Worm (Caenorhabditis elegans) whole organism, L2 larva: ENCODE measurements around the gene spp-3.

Experiments used
- C34F6.9 ChIP-seq: fragments of 150-350 bp; optimal IDR thresholded peaks from 2 replicates; lab custom pipeline; 2014; ENCODE audit warnings: missing biosample characterization, missing genetic modification characterization
- F13H6.1 ChIP-seq: sonication (generic microtip); optimal IDR thresholded peaks from 2 replicates; lab custom pipeline; 2016; ENCODE audit warnings: missing genetic modification characterization, missing compliant biosample characterization
- R02D3.7 ChIP-seq: fragments of 150-350 bp; optimal IDR thresholded peaks from 2 replicates; lab custom pipeline; 2014; ENCODE audit warnings: missing biosample characterization, missing genetic modification characterization
- Y55F3AM.14 ChIP-seq: fragments of 200-800 bp; sonication (Bioruptor generic); optimal IDR thresholded peaks from 2 replicates; lab custom pipeline; 2018; ENCODE audit warnings: mild to moderate bottlenecking, missing genetic modification characterization, missing compliant biosample characterization
- ZK546.5 ChIP-seq: sonication (generic microtip); optimal IDR thresholded peaks from 2 replicates; lab custom pipeline; 2017; ENCODE audit warnings: missing biosample characterization, missing genetic modification characterization
- alr-1 ChIP-seq: fragments of 150-350 bp; optimal IDR thresholded peaks from 2 replicates; lab custom pipeline; 2014; ENCODE audit warnings: missing biosample characterization, missing genetic modification characterization
- aly-2 ChIP-seq: fragments of 150-350 bp; optimal IDR thresholded peaks from 2 replicates; lab custom pipeline; 2014; ENCODE audit warnings: missing biosample characterization, missing genetic modification characterization
- ama-1 ChIP-seq: fragments of 150-350 bp; optimal IDR thresholded peaks from 2 replicates; lab custom pipeline; 2018; ENCODE audit warnings: inconsistent platforms
- blmp-1 ChIP-seq: sonication (generic microtip); optimal IDR thresholded peaks from 2 replicates; lab custom pipeline; 2017; ENCODE audit warnings: missing genetic modification characterization, mild to moderate bottlenecking, missing compliant biosample characterization, antibody characterized with exemption, moderate library complexity; ENCODE audit not compliant: insufficient read depth
- ceh-16 ChIP-seq: fragments of 150-350 bp; optimal IDR thresholded peaks from 2 replicates; lab custom pipeline; 2014; ENCODE audit warnings: missing biosample characterization, missing genetic modification characterization
- ceh-82 ChIP-seq: fragments of 150-350 bp; optimal IDR thresholded peaks from 2 replicates; lab custom pipeline; 2014; ENCODE audit warnings: missing biosample characterization, missing genetic modification characterization
- crh-2 ChIP-seq: sonication (generic microtip); optimal IDR thresholded peaks from 2 replicates; lab custom pipeline; 2017; ENCODE audit warnings: missing biosample characterization, missing genetic modification characterization
- dmd-4 ChIP-seq: sonication (generic microtip); optimal IDR thresholded peaks from 2 replicates; lab custom pipeline; 2017; ENCODE audit warnings: missing biosample characterization, missing genetic modification characterization
- egl-27 ChIP-seq: sonication (generic microtip); optimal IDR thresholded peaks from 3 replicates; lab custom pipeline; 2017; ENCODE audit warnings: missing biosample characterization, missing genetic modification reagents, missing genetic modification characterization
- elt-1 ChIP-seq: fragments of 150-350 bp; optimal IDR thresholded peaks from 2 replicates; lab custom pipeline; 2014; ENCODE audit warnings: missing biosample characterization, missing genetic modification characterization
- elt-3 ChIP-seq: sonication (generic microtip); optimal IDR thresholded peaks from 2 replicates; lab custom pipeline; 2017; ENCODE audit warnings: missing biosample characterization, missing genetic modification characterization
- fos-1 ChIP-seq: fragments of 150-350 bp; optimal IDR thresholded peaks from 2 replicates; lab custom pipeline; 2014; ENCODE audit warnings: missing biosample characterization, missing genetic modification characterization
- gmeb-1 ChIP-seq: fragments of 150-350 bp; optimal IDR thresholded peaks from 2 replicates; lab custom pipeline; 2014; ENCODE audit warnings: missing biosample characterization, missing genetic modification characterization
- lin-11 ChIP-seq: fragments of 150-350 bp; sonication (generic microtip); optimal IDR thresholded peaks from 2 replicates; lab custom pipeline; 2014; ENCODE audit warnings: missing biosample characterization, missing genetic modification characterization, inconsistent platforms, mixed read lengths
- lin-13 ChIP-seq: fragments of 150-350 bp; optimal IDR thresholded peaks from 2 replicates; lab custom pipeline; 2014; ENCODE audit warnings: missing biosample characterization, missing genetic modification reagents, missing genetic modification characterization
- lin-39 ChIP-seq: fragments of 150-350 bp; optimal IDR thresholded peaks from 2 replicates; lab custom pipeline; 2014; ENCODE audit warnings: missing biosample characterization, missing genetic modification reagents, missing genetic modification characterization
- lsy-2 ChIP-seq, 2 experiments: fragments of 150-350 bp in 1 of 2; sonication (generic microtip) in 1 of 2; optimal IDR thresholded peaks; 2 replicates each; lab custom pipeline; 2014 to 2017; ENCODE audit warnings: missing biosample characterization in 2 of 2, missing genetic modification characterization in 2 of 2
- mab-5 ChIP-seq: fragments of 150-350 bp; optimal IDR thresholded peaks from 2 replicates; lab custom pipeline; 2014; ENCODE audit warnings: missing biosample characterization, missing genetic modification characterization
- mbf-1 ChIP-seq: sonication (generic microtip); optimal IDR thresholded peaks from 2 replicates; lab custom pipeline; 2017; ENCODE audit warnings: missing biosample characterization, missing genetic modification characterization
- mdl-1 ChIP-seq, 2 experiments: fragments of 150-350 bp in 1 of 2; sonication (generic microtip) in 1 of 2; optimal IDR thresholded peaks; 2 replicates each; lab custom pipeline; 2017; ENCODE audit warnings: missing biosample characterization in 2 of 2, missing genetic modification characterization in 2 of 2
- nhr-10 ChIP-seq: sonication (generic microtip); optimal IDR thresholded peaks from 2 replicates; lab custom pipeline; 2017; ENCODE audit warnings: missing biosample characterization, missing genetic modification characterization
- nhr-11 ChIP-seq: fragments of 150-350 bp; optimal IDR thresholded peaks from 2 replicates; lab custom pipeline; 2014; ENCODE audit warnings: missing biosample characterization, missing genetic modification characterization
- nhr-12 ChIP-seq: fragments of 150-350 bp; optimal IDR thresholded peaks from 2 replicates; lab custom pipeline; 2014; ENCODE audit warnings: missing biosample characterization, missing genetic modification characterization
- nhr-129 ChIP-seq: fragments of 150-350 bp; optimal IDR thresholded peaks from 2 replicates; lab custom pipeline; 2014; ENCODE audit warnings: missing biosample characterization, missing genetic modification characterization
- nhr-21 ChIP-seq: fragments of 150-350 bp; optimal IDR thresholded peaks from 2 replicates; lab custom pipeline; 2014; ENCODE audit warnings: missing biosample characterization, missing genetic modification characterization
- nhr-23 ChIP-seq: fragments of 150-350 bp; optimal IDR thresholded peaks from 2 replicates; lab custom pipeline; 2014; ENCODE audit warnings: missing biosample characterization, missing genetic modification reagents, missing genetic modification characterization
- nhr-237 ChIP-seq: fragments of 150-350 bp; optimal IDR thresholded peaks from 2 replicates; lab custom pipeline; 2014; ENCODE audit warnings: missing biosample characterization, missing genetic modification characterization
- nhr-25 ChIP-seq: fragments of 150-350 bp; sonication (generic microtip); optimal IDR thresholded peaks from 3 replicates; lab custom pipeline; 2014; ENCODE audit warnings: missing biosample characterization, missing genetic modification characterization
- nhr-6 ChIP-seq: fragments of 150-350 bp; optimal IDR thresholded peaks from 2 replicates; lab custom pipeline; 2014; ENCODE audit warnings: missing biosample characterization, missing genetic modification characterization
- nhr-77 ChIP-seq: fragments of 150-350 bp; optimal IDR thresholded peaks from 2 replicates; lab custom pipeline; 2014; ENCODE audit warnings: missing biosample characterization, missing genetic modification characterization
- peb-1 ChIP-seq: fragments of 150-350 bp; optimal IDR thresholded peaks from 2 replicates; lab custom pipeline; 2014; ENCODE audit warnings: missing biosample characterization, missing genetic modification characterization
- sem-4 ChIP-seq: fragments of 150-350 bp; optimal IDR thresholded peaks from 2 replicates; lab custom pipeline; 2014; ENCODE audit warnings: missing biosample characterization, missing genetic modification reagents, missing genetic modification characterization
- skn-1 ChIP-seq: sonication (generic microtip); optimal IDR thresholded peaks from 2 replicates; lab custom pipeline; 2017; ENCODE audit warnings: missing biosample characterization, missing genetic modification characterization
- sma-3 ChIP-seq: sonication (generic microtip); optimal IDR thresholded peaks from 2 replicates; lab custom pipeline; 2016; ENCODE audit warnings: missing genetic modification reagents, missing genetic modification characterization, missing compliant biosample characterization
- sma-9 ChIP-seq, 2 experiments: fragments of 150-350 bp in 1 of 2; sonication (generic microtip) in 1 of 2; optimal IDR thresholded peaks; 2 replicates each; lab custom pipeline; 2014 to 2016; ENCODE audit warnings: missing genetic modification characterization in 2 of 2, mild to moderate bottlenecking in 1 of 2, missing biosample characterization in 1 of 2, missing compliant biosample characterization in 1 of 2, missing genetic modification reagents in 1 of 2, moderate library complexity in 1 of 2
- snpc-4 ChIP-seq: fragments of 150-350 bp; optimal IDR thresholded peaks from 2 replicates; lab custom pipeline; 2014; ENCODE audit warnings: missing biosample characterization, missing genetic modification characterization
- unc-39 ChIP-seq: fragments of 150-350 bp; optimal IDR thresholded peaks from 2 replicates; lab custom pipeline; 2014; ENCODE audit warnings: missing biosample characterization, missing genetic modification characterization
- unc-55 ChIP-seq: fragments of 150-350 bp; sonication (generic microtip); optimal IDR thresholded peaks from 3 replicates; lab custom pipeline; 2014; ENCODE audit warnings: missing biosample characterization, missing genetic modification reagents, missing genetic modification characterization
- unc-62 ChIP-seq: fragments of 150-350 bp; optimal IDR thresholded peaks from 2 replicates; lab custom pipeline; 2014; ENCODE audit warnings: missing biosample characterization, missing genetic modification reagents, missing genetic modification characterization
- zag-1 ChIP-seq: fragments of 150-350 bp; optimal IDR thresholded peaks from 2 replicates; lab custom pipeline; 2014; ENCODE audit warnings: missing biosample characterization, missing genetic modification characterization
- ztf-1 ChIP-seq: fragments of 200-800 bp; sonication (Bioruptor generic); conservative IDR thresholded peaks from 2 replicates; pipeline ENCODE4 v1.3.6; 2022; ENCODE audit warnings: missing genetic modification characterization, missing compliant biosample characterization
- ztf-11 ChIP-seq: sonication (generic microtip); optimal IDR thresholded peaks from 2 replicates; lab custom pipeline; 2017; ENCODE audit warnings: missing biosample characterization, missing genetic modification characterization
- ztf-4 ChIP-seq: fragments of 150-350 bp; optimal IDR thresholded peaks from 2 replicates; lab custom pipeline; 2014; ENCODE audit warnings: missing biosample characterization, missing genetic modification characterization

Gene spp-3

DNA sequence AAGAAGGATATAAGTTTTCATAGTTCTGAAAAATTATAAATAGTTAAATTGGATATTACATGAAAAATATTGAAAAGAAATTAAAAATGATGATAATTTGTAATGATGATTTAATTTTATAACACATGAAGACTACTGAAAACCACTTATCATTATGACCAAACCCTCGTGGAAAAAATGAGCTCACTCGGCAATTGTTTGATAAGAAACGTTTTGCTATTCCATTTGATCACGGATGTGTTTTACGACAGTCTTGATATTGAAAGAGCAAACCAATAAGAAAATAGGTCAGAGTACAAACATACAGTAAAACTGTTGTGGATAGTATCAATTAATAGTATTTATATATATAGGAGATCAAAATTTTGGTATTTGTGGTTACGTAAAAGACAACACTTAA, at the start of gene spp-3:
spp-3 (minus strand) TSS at position 25 of the 400 bp plus-strand sequence.
- TF ChIP-seq skn-1 (tag; lab: Kevin White, UChicago) (peak; percentile 89), F13H6.1 (tag; lab: Kevin White, UChicago) (peak; percentile 38), zag-1 (tag; lab: Kevin White, UChicago) (no peak), nhr-11 (tag; lab: Kevin White, UChicago) (no peak), lsy-2 (tag; optimal IDR thresholded peaks at IDR 0.05; lab: Kevin White, UChicago) (peak in 1 of 2 experiments; percentile 18), mdl-1 (tag; optimal IDR thresholded peaks at IDR 0.05; lab: Kevin White, UChicago) (peak in 1 of 2 experiments; percentile 3), peb-1 (tag; lab: Kevin White, UChicago) (no peak), mbf-1 (tag; lab: Kevin White, UChicago) (no peak), sma-9 (GFP tag; optimal IDR thresholded peaks at IDR 0.05; lab: Kevin White, UChicago) (peak; percentile 64), sma-9 (tag; optimal IDR thresholded peaks at IDR 0.05; lab: Kevin White, UChicago) (no peak), nhr-10 (tag; lab: Kevin White, UChicago) (no peak), sma-3 (peak; percentile 7), lin-13 (GFP tag; lab: Kevin White, UChicago) (no peak), gmeb-1 (peak; percentile 57), unc-39 (tag; lab: Kevin White, UChicago) (no peak), nhr-77 (tag; lab: Kevin White, UChicago) (no peak), ztf-4 (tag; lab: Kevin White, UChicago) (no peak), aly-2 (tag; lab: Kevin White, UChicago) (no peak), nhr-129 (no peak), ztf-1 (GFP tag; lab: Robert Waterston, UW) (no peak), lin-11 (tag; lab: Kevin White, UChicago) (no peak), ama-1 (lab: Kevin White, UChicago) (no peak), mab-5 (no peak), egl-27 (tag; lab: Kevin White, UChicago) (no peak), unc-55 (GFP tag; lab: Kevin White, UChicago) (no peak), Y55F3AM.14 (GFP tag; lab: Kevin White, UChicago) (no peak), crh-2 (tag; lab: Kevin White, UChicago) (peak; percentile 43), nhr-237 (tag; lab: Kevin White, UChicago) (no peak), unc-62 (GFP tag; lab: Kevin White, UChicago) (no peak), C34F6.9 (tag; lab: Kevin White, UChicago) (no peak), ztf-11 (tag; lab: Kevin White, UChicago) (no peak), nhr-21 (no peak), dmd-4 (no peak), ZK546.5 (no peak), elt-1 (tag; lab: Kevin White, UChicago) (no peak), elt-3 (tag; lab: Kevin White, UChicago) (no peak), blmp-1 (tag; lab: Kevin White, UChicago) (no peak), nhr-12 (tag; lab: Kevin White, UChicago) (no peak), fos-1 (tag; lab: Kevin White, UChicago) (peak; percentile 95), ceh-16 (tag; lab: Kevin White, UChicago) (no peak), nhr-25 (tag; lab: Kevin White, UChicago) (no peak), R02D3.7 (tag; lab: Kevin White, UChicago) (no peak), alr-1 (tag; lab: Kevin White, UChicago) (no peak), nhr-23 (no peak), ceh-82 (tag; lab: Kevin White, UChicago) (no peak), sem-4 (no peak), nhr-6 (no peak), snpc-4 (tag; lab: Kevin White, UChicago) (no peak), lin-39 (no peak)
